Worm (Caenorhabditis elegans) whole organism, L3 larva: ENCODE measurements around the gene F20H11.4.

Experiments
- ceh-16 ChIP-seq: sonication (generic microtip); optimal IDR thresholded peaks from 2 replicates; lab custom pipeline; 2017; ENCODE audit warnings: missing biosample characterization, missing genetic modification characterization
- egl-27 ChIP-seq: sonication (generic microtip); optimal IDR thresholded peaks from 4 replicates; lab custom pipeline; 2017; ENCODE audit warnings: missing biosample characterization, missing genetic modification reagents, missing genetic modification characterization
- fkh-2 ChIP-seq: fragments of 150-350 bp; optimal IDR thresholded peaks from 2 replicates; lab custom pipeline; 2014; ENCODE audit warnings: missing biosample characterization, missing genetic modification reagents, missing genetic modification characterization
- nhr-28 ChIP-seq: fragments of 150-350 bp; optimal IDR thresholded peaks from 2 replicates; lab custom pipeline; 2014; ENCODE audit warnings: missing biosample characterization, missing genetic modification characterization
- nhr-76 ChIP-seq: fragments of 150-350 bp; sonication (generic microtip); optimal IDR thresholded peaks from 5 replicates; lab custom pipeline; 2014; ENCODE audit warnings: missing biosample characterization, missing genetic modification characterization
- snpc-4 ChIP-seq: fragments of 150-350 bp; optimal IDR thresholded peaks from 2 replicates; lab custom pipeline; 2014; ENCODE audit warnings: missing biosample characterization, missing genetic modification characterization

ce11 chrIII:6624872-6625271 is 16.4 kb downstream of the F20H11.4 start, which contains the start of gene copd-1:
- no peak for TF ChIP-seq egl-27 (tag; lab: Kevin White, UChicago)
- no peak for TF ChIP-seq fkh-2 (tag; lab: Kevin White, UChicago)
- TF ChIP-seq snpc-4 = no peak
- TF ChIP-seq ceh-16 (tag; lab: Kevin White, UChicago) = no peak
- TF ChIP-seq nhr-76 (tag; lab: Kevin White, UChicago) = no peak
- no peak for TF ChIP-seq nhr-28 (tag; lab: Kevin White, UChicago)
